Worm (Caenorhabditis elegans) whole organism, mixed stage, embryonic: ENCODE data around the gene C38D4.10.

Experiments
- ham-2 ChIP-seq: fragments of 200-800 bp; sonication (Bioruptor generic); optimal IDR thresholded peaks from 2 replicates; lab custom pipeline; 2018; ENCODE audit warnings: mild to moderate bottlenecking, missing genetic modification characterization, missing compliant biosample characterization
- nhr-12 ChIP-seq: fragments of 150-350 bp; optimal IDR thresholded peaks from 2 replicates; lab custom pipeline; 2014; ENCODE audit warnings: missing biosample characterization, missing genetic modification characterization
- snpc-4 ChIP-seq: fragments of 150-350 bp; optimal IDR thresholded peaks from 2 replicates; lab custom pipeline; 2014; ENCODE audit warnings: missing biosample characterization, missing genetic modification characterization
- tbx-8 ChIP-seq: fragments of 200-800 bp; sonication (Bioruptor generic); optimal IDR thresholded peaks from 2 replicates; lab custom pipeline; 2018; ENCODE audit warnings: mild to moderate bottlenecking, missing genetic modification characterization, moderate library complexity, missing compliant biosample characterization
- ztf-11 ChIP-seq: fragments of 150-350 bp; optimal IDR thresholded peaks from 2 replicates; lab custom pipeline; 2014; ENCODE audit warnings: missing biosample characterization, missing genetic modification characterization

- no peak for TF ChIP-seq snpc-4 (tag; lab: Kevin White, UChicago)
- no peak for TF ChIP-seq nhr-12
- TF ChIP-seq ham-2 (GFP tag; lab: Kevin White, UChicago), result no peak
- TF ChIP-seq tbx-8 (GFP tag; lab: Kevin White, UChicago), result no peak
- no peak for TF ChIP-seq ztf-11 (tag; lab: Kevin White, UChicago)
Observed at ce11 chrIII:4763509-4763908, 18.8 kb upstream of the C38D4.10 start, which contains the start of gene B0393.4.
